Fruit fly (Drosophila melanogaster): ENCODE results near the gene ImpE2.
A peak's percentile ranks its signal among the peaks of the same experiment; 100 is the strongest.

The ImpE2 gene

DNA sequence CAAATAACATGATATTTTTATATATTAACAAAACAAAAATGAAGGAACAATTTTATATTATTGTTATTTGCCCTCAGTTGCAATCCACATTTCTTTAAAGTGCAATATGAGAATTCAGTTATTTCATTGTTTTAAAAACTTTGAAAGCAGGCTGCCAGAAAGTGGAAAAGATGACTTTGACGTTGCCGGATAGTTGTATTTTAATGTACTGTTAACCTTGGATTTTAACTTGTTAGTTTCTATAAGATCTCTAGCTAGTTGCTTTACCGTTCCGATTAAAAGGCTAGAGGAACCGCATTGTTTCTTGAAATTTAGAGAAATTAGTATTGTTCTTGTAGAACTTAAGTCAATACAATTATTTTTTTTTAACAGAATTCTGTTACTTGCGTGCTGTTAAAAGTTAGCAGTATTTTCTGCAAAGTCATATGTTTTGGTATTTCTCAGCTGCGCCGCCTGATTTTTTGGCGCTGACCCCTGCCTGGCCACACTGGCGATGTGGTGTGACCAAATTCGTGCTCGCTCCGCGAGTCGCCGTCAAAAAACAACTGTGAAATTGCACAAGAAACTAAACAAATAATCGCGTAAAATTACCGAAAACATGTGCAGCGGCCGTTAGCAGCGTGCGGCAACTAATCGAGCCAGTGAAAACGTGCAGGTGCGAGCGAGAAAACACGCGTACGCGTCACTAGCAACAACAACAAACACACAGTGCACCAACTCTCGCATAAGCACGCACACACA is 3.0 kb upstream of the ImpE2 start, which contains the start of gene Eip63E (continued):
- TF ChIP-seq net (GFP tag; optimal IDR thresholded peaks at IDR 0.05) = peak; percentile 35
- TF ChIP-seq achi (GFP tag; optimal IDR thresholded peaks at IDR 0.05) = peak; percentile 1
- TF ChIP-seq CG6276 (GFP tag; optimal IDR thresholded peaks at IDR 0.05) = peak; percentile 41
- TF ChIP-seq Hr4 (GFP tag; optimal IDR thresholded peaks at IDR 0.05) = no peak
- TF ChIP-seq CG32006 (GFP tag; optimal IDR thresholded peaks at IDR 0.05) = no peak
- peak; percentile 51; the same call in 2 of the 3 replicates for TF ChIP-seq CG8119 (GFP tag; IDR thresholded peaks at IDR 0.05)
- no peak for TF ChIP-seq fd85E (GFP tag; optimal IDR thresholded peaks at IDR 0.05)
- no peak for TF ChIP-seq CG11902 (GFP tag; optimal IDR thresholded peaks at IDR 0.05)

DNA sequence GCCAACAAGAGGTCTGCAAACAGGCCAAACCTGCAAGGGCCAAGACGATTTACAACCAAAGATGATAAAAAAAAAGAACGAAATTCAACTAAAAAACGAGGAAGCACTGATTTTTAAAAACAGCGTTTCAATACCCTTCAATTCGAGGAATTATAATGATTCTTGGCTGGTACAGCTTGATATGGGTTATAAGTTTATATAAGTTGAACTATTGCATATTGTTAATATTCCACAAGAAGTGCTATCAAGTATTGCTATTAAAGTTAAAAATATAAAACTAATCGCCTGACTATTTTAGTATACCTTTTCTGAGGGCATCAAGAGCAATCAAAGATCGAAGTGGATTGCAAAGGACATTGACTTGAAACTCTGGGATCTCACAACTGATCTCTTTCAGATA is 1.5 kb upstream of the ImpE2 start:
- peak; percentile 68 for TF ChIP-seq CG3032 (tag; optimal IDR thresholded peaks at IDR 0.05)
- 0 out of 2 replicates have a peak, but pooled peaks have one; percentile 19 for TF ChIP-seq CG15336 (GFP tag; IDR thresholded peaks at IDR 0.05)
- no peak for TF ChIP-seq fd85E (GFP tag; optimal IDR thresholded peaks at IDR 0.05)
- TF ChIP-seq net (GFP tag; optimal IDR thresholded peaks at IDR 0.05) = peak; percentile 27
- peak; percentile 61 for TF ChIP-seq CG34406 (GFP tag; optimal IDR thresholded peaks at IDR 0.05)
- peak; percentile 8 to 12 for TF ChIP-seq salr (GFP tag; optimal IDR thresholded peaks at IDR 0.05)
- peak; percentile 64 for TF ChIP-seq CG10669 (GFP tag; optimal IDR thresholded peaks at IDR 0.05)
- peak; percentile 81 for TF ChIP-seq CG31627 (GFP tag; optimal IDR thresholded peaks at IDR 0.05)
- TF ChIP-seq Met (GFP tag; optimal IDR thresholded peaks at IDR 0.05) = peak; percentile 89
- TF ChIP-seq Hr38 (GFP tag; optimal IDR thresholded peaks at IDR 0.05) = no peak
- TF ChIP-seq CG9139 (GFP tag; optimal IDR thresholded peaks at IDR 0.05) = no peak
- TF ChIP-seq CG16779 (tag; optimal IDR thresholded peaks at IDR 0.05) = no peak
- TF ChIP-seq CG6163 (GFP tag; IDR thresholded peaks at IDR 0.05) = peak; percentile 80
- TF ChIP-seq dsx (GFP tag; optimal IDR thresholded peaks at IDR 0.05; ENCODE audit: poor library complexity, severe bottlenecking) = peak; percentile 74
- TF ChIP-seq Sox102F (GFP tag; optimal IDR thresholded peaks at IDR 0.05) = peak; percentile 84
- peak; percentile 42 to 51 for TF ChIP-seq ss (GFP tag; optimal IDR thresholded peaks at IDR 0.05)
- peak; percentile 75 for TF ChIP-seq Eip75B (GFP tag; optimal IDR thresholded peaks at IDR 0.05)
- peak; percentile 85 for TF ChIP-seq Hr39 (GFP tag; optimal IDR thresholded peaks at IDR 0.05)
- no peak for TF ChIP-seq eg (GFP tag; IDR thresholded peaks at IDR 0.05)
- peak; percentile 53 for TF ChIP-seq CG11902 (GFP tag; optimal IDR thresholded peaks at IDR 0.05)
- TF ChIP-seq fkh (GFP tag; optimal IDR thresholded peaks at IDR 0.05) = no peak
- TF ChIP-seq fd59A (GFP tag; optimal IDR thresholded peaks at IDR 0.05) = peak; percentile 53
- TF ChIP-seq Blimp-1 (GFP tag; optimal IDR thresholded peaks at IDR 0.05) = peak; percentile 57
- TF ChIP-seq CG11762 (GFP tag; optimal IDR thresholded peaks at IDR 0.05; ENCODE audit: insufficient read depth) = no peak
- no peak for TF ChIP-seq Lpt (GFP tag; optimal IDR thresholded peaks at IDR 0.05)
- TF ChIP-seq Sox15 (GFP tag; optimal IDR thresholded peaks at IDR 0.05) = peak; percentile 40
- peak; percentile 73 for TF ChIP-seq Ets96B (tag; optimal IDR thresholded peaks at IDR 0.05)
- TF ChIP-seq spab (GFP tag; optimal IDR thresholded peaks at IDR 0.05) = peak; percentile 70
- peak; percentile 86 for TF ChIP-seq lz (GFP tag; optimal IDR thresholded peaks at IDR 0.05)
- peak; percentile 81 for TF ChIP-seq Eip93F (GFP tag; optimal IDR thresholded peaks at IDR 0.05)
- peak; percentile 89 for TF ChIP-seq esn (GFP tag; optimal IDR thresholded peaks at IDR 0.05)
- peak; percentile 83 for TF ChIP-seq Smox (GFP tag; optimal IDR thresholded peaks at IDR 0.05)
- TF ChIP-seq CG8632 (GFP tag; optimal IDR thresholded peaks at IDR 0.05) = peak; percentile 51
- TF ChIP-seq CG6276 (GFP tag; optimal IDR thresholded peaks at IDR 0.05) = no peak
- TF ChIP-seq CG1621 (tag; optimal IDR thresholded peaks at IDR 0.05) = peak; percentile 69
- TF ChIP-seq pdm3 (GFP tag; optimal IDR thresholded peaks at IDR 0.05) = peak; percentile 63
- TF ChIP-seq CG6854 (GFP tag; optimal IDR thresholded peaks at IDR 0.05) = peak; percentile 68
- peak; percentile 91 for TF ChIP-seq Eip78C (GFP tag)
- TF ChIP-seq Hr4 (GFP tag; optimal IDR thresholded peaks at IDR 0.05) = no peak
- TF ChIP-seq acj6 (GFP tag; optimal IDR thresholded peaks at IDR 0.05) = peak; percentile 66
- TF ChIP-seq CG4318 (GFP tag; optimal IDR thresholded peaks at IDR 0.05) = no peak
- peak; percentile 27 for TF ChIP-seq CG8319 (GFP tag; optimal IDR thresholded peaks at IDR 0.05)
- no peak for TF ChIP-seq CG8119 (GFP tag; IDR thresholded peaks at IDR 0.05)
- TF ChIP-seq OdsH (GFP tag; optimal IDR thresholded peaks at IDR 0.05) = peak; percentile 59
- peak; percentile 68 for TF ChIP-seq CG6808 (GFP tag; optimal IDR thresholded peaks at IDR 0.05)

All from whole organism, prepupa.